Worm (Caenorhabditis elegans): Measurements from ENCODE around the gene try-10.

The try-10 gene

ce11 chrV:13021540-13021939, 8.5 kb upstream of the try-10 start:
- TF ChIP-seq unc-62 (GFP tag; optimal IDR thresholded peaks at IDR 0.05): no peak
- TF ChIP-seq ztf-1 (GFP tag; conservative IDR thresholded peaks at IDR 0.05): no peak
- no peak for TF ChIP-seq unc-39 (tag; optimal IDR thresholded peaks at IDR 0.05)
- TF ChIP-seq nhr-12 (tag; optimal IDR thresholded peaks at IDR 0.05): no peak
- TF ChIP-seq nhr-77 (tag; optimal IDR thresholded peaks at IDR 0.05): no peak
- TF ChIP-seq nhr-6 (tag; optimal IDR thresholded peaks at IDR 0.05): no peak
- no peak for TF ChIP-seq zag-1 (tag; optimal IDR thresholded peaks at IDR 0.05)
- no peak for TF ChIP-seq nhr-11 (tag; optimal IDR thresholded peaks at IDR 0.05)
- no peak for TF ChIP-seq sma-9 (GFP tag; optimal IDR thresholded peaks at IDR 0.05)
- no peak for TF ChIP-seq sma-9 (tag; optimal IDR thresholded peaks at IDR 0.05)
- TF ChIP-seq F13H6.1 (tag; optimal IDR thresholded peaks at IDR 0.05): no peak
- TF ChIP-seq aly-2 (tag; optimal IDR thresholded peaks at IDR 0.05): no peak
- no peak for TF ChIP-seq nhr-129 (tag; optimal IDR thresholded peaks at IDR 0.05)
- no peak for TF ChIP-seq nhr-23 (tag; optimal IDR thresholded peaks at IDR 0.05)
- no peak for TF ChIP-seq R02D3.7 (tag; optimal IDR thresholded peaks at IDR 0.05)
- TF ChIP-seq crh-2 (tag; optimal IDR thresholded peaks at IDR 0.05): no peak
- TF ChIP-seq nhr-237 (tag; optimal IDR thresholded peaks at IDR 0.05): no peak
- TF ChIP-seq mdl-1 (tag; optimal IDR thresholded peaks at IDR 0.05): no peak

ce11 chrV:13020638-13021037, 7.6 kb upstream of the try-10 start:
- no peak for TF ChIP-seq ama-1 (optimal IDR thresholded peaks at IDR 0.05)
- no peak for TF ChIP-seq mdl-1 (tag; optimal IDR thresholded peaks at IDR 0.05)
- no peak for TF ChIP-seq nhr-23 (tag; optimal IDR thresholded peaks at IDR 0.05)

ce11 chrV:13020014-13020413, 7.0 kb upstream of the try-10 start:
- no peak for TF ChIP-seq gmeb-1 (tag; optimal IDR thresholded peaks at IDR 0.05)
- TF ChIP-seq crh-2 (tag; optimal IDR thresholded peaks at IDR 0.05): no peak
- no peak for TF ChIP-seq F13H6.1 (tag; optimal IDR thresholded peaks at IDR 0.05)
- TF ChIP-seq ZK546.5 (tag; optimal IDR thresholded peaks at IDR 0.05): no peak
- TF ChIP-seq nhr-12 (tag; optimal IDR thresholded peaks at IDR 0.05): no peak
- TF ChIP-seq nhr-237 (tag; optimal IDR thresholded peaks at IDR 0.05): no peak
- TF ChIP-seq ceh-82 (tag; optimal IDR thresholded peaks at IDR 0.05): no peak
- no peak for TF ChIP-seq aly-2 (tag; optimal IDR thresholded peaks at IDR 0.05)
- TF ChIP-seq elt-3 (tag; optimal IDR thresholded peaks at IDR 0.05): no peak
- no peak for TF ChIP-seq egl-27 (tag; optimal IDR thresholded peaks at IDR 0.05)
- no peak for TF ChIP-seq ceh-16 (tag; optimal IDR thresholded peaks at IDR 0.05)
- TF ChIP-seq mdl-1 (tag; optimal IDR thresholded peaks at IDR 0.05): no peak
- no peak for TF ChIP-seq lsy-2 (tag; optimal IDR thresholded peaks at IDR 0.05)
- TF ChIP-seq sma-3 (GFP tag; optimal IDR thresholded peaks at IDR 0.05): no peak

- TF ChIP-seq ceh-82 (tag; optimal IDR thresholded peaks at IDR 0.05): no peak
- no peak for TF ChIP-seq snpc-4 (tag; optimal IDR thresholded peaks at IDR 0.05)
- no peak for TF ChIP-seq nhr-11 (tag; optimal IDR thresholded peaks at IDR 0.05)
- TF ChIP-seq ZK546.5 (tag; optimal IDR thresholded peaks at IDR 0.05): no peak
- no peak for TF ChIP-seq egl-27 (tag; optimal IDR thresholded peaks at IDR 0.05)
Measured at ce11 chrV:13018761-13019160, 5.7 kb upstream of the try-10 start, which contains the start of gene fmi-1. Gene fmi-1 (plus strand): TSS chrV:13019061.

ce11 chrV:13018233-13018632, 5.2 kb upstream of the try-10 start:
- TF ChIP-seq sma-3 (GFP tag; optimal IDR thresholded peaks at IDR 0.05) (no peak), unc-55 (GFP tag; optimal IDR thresholded peaks at IDR 0.05) (no peak), mab-5 (tag; optimal IDR thresholded peaks at IDR 0.05) (no peak), nhr-23 (tag; optimal IDR thresholded peaks at IDR 0.05) (no peak), crh-2 (tag; optimal IDR thresholded peaks at IDR 0.05) (no peak), nhr-129 (tag; optimal IDR thresholded peaks at IDR 0.05) (no peak), sma-9 (GFP tag; optimal IDR thresholded peaks at IDR 0.05) (no peak), sma-9 (tag; optimal IDR thresholded peaks at IDR 0.05) (no peak), C34F6.9 (tag; optimal IDR thresholded peaks at IDR 0.05) (no peak), ceh-82 (tag; optimal IDR thresholded peaks at IDR 0.05) (no peak), nhr-10 (tag; optimal IDR thresholded peaks at IDR 0.05) (no peak), skn-1 (tag; optimal IDR thresholded peaks at IDR 0.05) (no peak), elt-1 (tag; optimal IDR thresholded peaks at IDR 0.05) (no peak), nhr-12 (tag; optimal IDR thresholded peaks at IDR 0.05) (no peak), unc-62 (GFP tag; optimal IDR thresholded peaks at IDR 0.05) (no peak), lin-39 (tag; optimal IDR thresholded peaks at IDR 0.05) (no peak)
